Worm (Caenorhabditis elegans): ENCODE data around the gene srh-213.
A peak's percentile ranks its signal among the peaks of the same experiment; 100 is the strongest.

The srh-213 gene

ce11 chrV:3554869-3555268 lies 40.0 kb downstream of the srh-213 start, which contains the start of gene grl-29:
Gene grl-29, minus strand, starts transcription at chrV:3555236.
- TF ChIP-seq klf-2 (GFP tag; conservative IDR thresholded peaks at IDR 0.05) (no peak), cog-1 (tag; optimal IDR thresholded peaks at IDR 0.05) (no peak), ztf-23 (GFP tag; IDR thresholded peaks at IDR 0.05) (0 out of 2 replicates have a peak, but pooled peaks have one; percentile 19)

ce11 chrV:3552740-3553469 lies 41.9 kb downstream of the srh-213 start, which contains the start of gene T24A6.20:
Gene T24A6.20, plus strand, starts transcription at chrV:3553134.
- TF ChIP-seq ztf-29 (GFP tag; IDR thresholded peaks at IDR 0.05) (no peak), ztf-23 (GFP tag; IDR thresholded peaks at IDR 0.05) (no peak), med-1 (GFP tag; optimal IDR thresholded peaks at IDR 0.05; ENCODE audit: insufficient read depth) (no peak), flt-1 (GFP tag; IDR thresholded peaks at IDR 0.05) (no peak), T22C8.4 (GFP tag; IDR thresholded peaks at IDR 0.05) (no peak), tab-1 (GFP tag; IDR thresholded peaks at IDR 0.05) (no peak), ref-1 (GFP tag; conservative IDR thresholded peaks at IDR 0.05) (no peak), klf-2 (GFP tag; conservative IDR thresholded peaks at IDR 0.05) (no peak), cog-1 (tag; optimal IDR thresholded peaks at IDR 0.05) (no peak)

ce11 chrV:3551765-3552164 lies 43.1 kb downstream of the srh-213 start, which contains the start of gene grl-28:
Gene grl-28, minus strand, starts transcription at chrV:3551865.
- TF ChIP-seq cog-1 (tag; optimal IDR thresholded peaks at IDR 0.05) = no peak
- TF ChIP-seq ref-1 (GFP tag; conservative IDR thresholded peaks at IDR 0.05) = no peak
- TF ChIP-seq ztf-29 (GFP tag; IDR thresholded peaks at IDR 0.05) = no peak
- no peak for TF ChIP-seq ztf-23 (GFP tag; IDR thresholded peaks at IDR 0.05)
- TF ChIP-seq klf-2 (GFP tag; conservative IDR thresholded peaks at IDR 0.05) = no peak
- TF ChIP-seq tab-1 (GFP tag; IDR thresholded peaks at IDR 0.05) = no peak
- TF ChIP-seq med-1 (GFP tag; optimal IDR thresholded peaks at IDR 0.05; ENCODE audit: insufficient read depth) = no peak
- TF ChIP-seq flt-1 (GFP tag; IDR thresholded peaks at IDR 0.05) = no peak

ce11 chrV:3549553-3549952 lies 45.3 kb downstream of the srh-213 start, which contains the start of gene sri-21:
Gene sri-21, plus strand, starts transcription at chrV:3549853.
- TF ChIP-seq cog-1 (tag; optimal IDR thresholded peaks at IDR 0.05) (no peak), T22C8.4 (GFP tag; IDR thresholded peaks at IDR 0.05) (no peak), ref-1 (GFP tag; conservative IDR thresholded peaks at IDR 0.05) (no peak), med-1 (GFP tag; optimal IDR thresholded peaks at IDR 0.05; ENCODE audit: insufficient read depth) (no peak), ztf-23 (GFP tag; IDR thresholded peaks at IDR 0.05) (no peak), flt-1 (GFP tag; IDR thresholded peaks at IDR 0.05) (no peak), klf-2 (GFP tag; conservative IDR thresholded peaks at IDR 0.05) (no peak), ztf-29 (GFP tag; IDR thresholded peaks at IDR 0.05) (no peak), tab-1 (GFP tag; IDR thresholded peaks at IDR 0.05) (no peak)

ce11 chrV:3548798-3549197 lies 46.0 kb downstream of the srh-213 start, which contains the start of gene srw-130:
Gene srw-130, minus strand, starts transcription at chrV:3548898.
- no peak for TF ChIP-seq med-1 (GFP tag; optimal IDR thresholded peaks at IDR 0.05; ENCODE audit: insufficient read depth)
- TF ChIP-seq ref-1 (GFP tag; conservative IDR thresholded peaks at IDR 0.05) = no peak
- TF ChIP-seq ztf-23 (GFP tag; IDR thresholded peaks at IDR 0.05) = no peak
- TF ChIP-seq klf-2 (GFP tag; conservative IDR thresholded peaks at IDR 0.05) = no peak
- TF ChIP-seq T22C8.4 (GFP tag; IDR thresholded peaks at IDR 0.05) = no peak
- TF ChIP-seq ztf-29 (GFP tag; IDR thresholded peaks at IDR 0.05) = no peak
- TF ChIP-seq tab-1 (GFP tag; IDR thresholded peaks at IDR 0.05) = no peak
- no peak for TF ChIP-seq flt-1 (GFP tag; IDR thresholded peaks at IDR 0.05)
- no peak for TF ChIP-seq cog-1 (tag; optimal IDR thresholded peaks at IDR 0.05)

- TF ChIP-seq med-1 (GFP tag; optimal IDR thresholded peaks at IDR 0.05; ENCODE audit: insufficient read depth) = no peak
- no peak for TF ChIP-seq klf-2 (GFP tag; conservative IDR thresholded peaks at IDR 0.05)
- no peak for TF ChIP-seq ref-1 (GFP tag; conservative IDR thresholded peaks at IDR 0.05)
- TF ChIP-seq flt-1 (GFP tag; IDR thresholded peaks at IDR 0.05) = no peak
- TF ChIP-seq T22C8.4 (GFP tag; IDR thresholded peaks at IDR 0.05) = no peak
- no peak for TF ChIP-seq ztf-23 (GFP tag; IDR thresholded peaks at IDR 0.05)
- TF ChIP-seq tab-1 (GFP tag; IDR thresholded peaks at IDR 0.05) = no peak
- no peak for TF ChIP-seq ztf-29 (GFP tag; IDR thresholded peaks at IDR 0.05)
- TF ChIP-seq cog-1 (tag; optimal IDR thresholded peaks at IDR 0.05) = no peak
Observed at ce11 chrV:3546517-3546916, 48.3 kb downstream of the srh-213 start, which contains the start of gene srbc-68. Gene srbc-68, minus strand, starts transcription at chrV:3546617.

ce11 chrV:3543344-3543743 lies 51.5 kb downstream of the srh-213 start, which contains the start of gene nhr-222:
Gene nhr-222, minus strand, starts transcription at chrV:3543444.
- TF ChIP-seq T22C8.4 (GFP tag; IDR thresholded peaks at IDR 0.05) = no peak
- TF ChIP-seq tab-1 (GFP tag; IDR thresholded peaks at IDR 0.05) = no peak
- TF ChIP-seq cog-1 (tag; optimal IDR thresholded peaks at IDR 0.05) = no peak
- no peak for TF ChIP-seq ztf-29 (GFP tag; IDR thresholded peaks at IDR 0.05)
- no peak for TF ChIP-seq flt-1 (GFP tag; IDR thresholded peaks at IDR 0.05)
- TF ChIP-seq klf-2 (GFP tag; conservative IDR thresholded peaks at IDR 0.05) = no peak
- TF ChIP-seq med-1 (GFP tag; optimal IDR thresholded peaks at IDR 0.05; ENCODE audit: insufficient read depth) = no peak
- no peak for TF ChIP-seq ref-1 (GFP tag; conservative IDR thresholded peaks at IDR 0.05)
- TF ChIP-seq ztf-23 (GFP tag; IDR thresholded peaks at IDR 0.05) = no peak
